Fruit fly (Drosophila melanogaster) whole organism, prepupa: ENCODE measurements around the gene jim.
A peak's percentile ranks its signal among the peaks of the same experiment; 100 is the strongest.

Source experiments
- Blimp-1 ChIP-seq: fragments of 200-800 bp; sonication (Bioruptor generic); optimal IDR thresholded peaks from 3 replicates; lab custom pipeline; 2017; ENCODE audit warnings: missing biosample characterization, missing genetic modification characterization, mild to moderate bottlenecking, moderate library complexity, missing genetic modification reagents
- CG10631 ChIP-seq: fragments of 200-800 bp; sonication (Bioruptor generic); optimal IDR thresholded peaks from 2 replicates; lab custom pipeline; 2016; ENCODE audit warnings: missing biosample characterization, missing genetic modification characterization
- CG10669 ChIP-seq: fragments of 200-800 bp; sonication (Bioruptor generic); optimal IDR thresholded peaks from 3 replicates; lab custom pipeline; 2018; ENCODE audit warnings: missing biosample characterization, mild to moderate bottlenecking, missing genetic modification characterization, moderate library complexity
- CG11294 ChIP-seq: fragments of 200-800 bp; sonication (Bioruptor generic); IDR thresholded peaks from 2 replicates; pipeline ENCODE4 v1.3.6; 2022; ENCODE audit warnings: missing biosample characterization, missing genetic modification characterization
- CG11902 ChIP-seq: fragments of 200-800 bp; sonication (Bioruptor generic); optimal IDR thresholded peaks from 3 replicates; lab custom pipeline; 2016; ENCODE audit warnings: missing biosample characterization, missing genetic modification characterization
- CG15336 ChIP-seq: fragments of 200-800 bp; sonication (Bioruptor generic); IDR thresholded peaks from 2 replicates; pipeline ENCODE4 v1.3.6; 2022; ENCODE audit warnings: missing biosample characterization, missing genetic modification characterization
- CG1621 ChIP-seq: fragments of 200-800 bp; sonication (Bioruptor generic); optimal IDR thresholded peaks from 3 replicates; lab custom pipeline; 2018; ENCODE audit warnings: missing biosample characterization, mild to moderate bottlenecking, missing genetic modification characterization
- CG16779 ChIP-seq: fragments of 200-800 bp; sonication (Bioruptor generic); optimal IDR thresholded peaks from 3 replicates; lab custom pipeline; 2017; ENCODE audit warnings: missing biosample characterization, mild to moderate bottlenecking, missing genetic modification characterization
- CG31627 ChIP-seq: fragments of 200-800 bp; sonication (Bioruptor generic); optimal IDR thresholded peaks from 3 replicates; lab custom pipeline; 2016; ENCODE audit warnings: missing biosample characterization, missing genetic modification characterization
- CG32006 ChIP-seq: fragments of 200-800 bp; sonication (Bioruptor generic); optimal IDR thresholded peaks from 3 replicates; lab custom pipeline; 2017; ENCODE audit warnings: missing biosample characterization, mild to moderate bottlenecking, missing genetic modification characterization
- CG34406 ChIP-seq: fragments of 200-800 bp; sonication (Bioruptor generic); optimal IDR thresholded peaks from 3 replicates; lab custom pipeline; 2016; ENCODE audit warnings: missing biosample characterization, missing genetic modification characterization
- CG4318 ChIP-seq: fragments of 200-800 bp; sonication (Bioruptor generic); optimal IDR thresholded peaks from 3 replicates; lab custom pipeline; 2017; ENCODE audit warnings: missing biosample characterization, mild to moderate bottlenecking, missing genetic modification characterization
- CG6163 ChIP-seq: fragments of 200-800 bp; sonication (Bioruptor generic); IDR thresholded peaks from 3 replicates; pipeline ENCODE4 v1.3.6; 2022; ENCODE audit warnings: missing biosample characterization, missing genetic modification characterization
- CG6792 ChIP-seq: fragments of 200-800 bp; sonication (Bioruptor generic); optimal IDR thresholded peaks from 3 replicates; lab custom pipeline; 2016; ENCODE audit warnings: missing biosample characterization, missing genetic modification characterization
- CG6854 ChIP-seq: fragments of 200-800 bp; sonication (Bioruptor generic); optimal IDR thresholded peaks from 2 replicates; lab custom pipeline; 2017; ENCODE audit warnings: missing biosample characterization, mild to moderate bottlenecking, missing genetic modification characterization
- CG7368 ChIP-seq: fragments of 200-800 bp; sonication (Bioruptor generic); optimal IDR thresholded peaks from 3 replicates; lab custom pipeline; 2016; ENCODE audit warnings: missing biosample characterization, missing genetic modification characterization
- CG8119 ChIP-seq: fragments of 200-800 bp; sonication (Bioruptor generic); IDR thresholded peaks from 3 replicates; pipeline ENCODE4 v1.3.6; 2022; ENCODE audit warnings: missing biosample characterization, missing genetic modification characterization
- CG8632 ChIP-seq: fragments of 200-800 bp; sonication (Bioruptor generic); optimal IDR thresholded peaks from 3 replicates; lab custom pipeline; 2016; ENCODE audit warnings: missing biosample characterization, missing genetic modification characterization
- CG9139 ChIP-seq: fragments of 200-800 bp; sonication (Bioruptor generic); optimal IDR thresholded peaks from 3 replicates; lab custom pipeline; 2017; ENCODE audit warnings: missing biosample characterization, mild to moderate bottlenecking, missing genetic modification characterization
- Eip75B ChIP-seq: fragments of 200-800 bp; sonication (Bioruptor generic); optimal IDR thresholded peaks from 3 replicates; lab custom pipeline; 2016; ENCODE audit warnings: missing biosample characterization, missing genetic modification characterization
- Ets21C ChIP-seq: fragments of 200-800 bp; sonication (Bioruptor generic); optimal IDR thresholded peaks from 3 replicates; lab custom pipeline; 2016; ENCODE audit warnings: missing biosample characterization, missing genetic modification characterization
- Gug ChIP-seq: fragments of 200-800 bp; sonication (Bioruptor generic); IDR thresholded peaks from 2 replicates; pipeline ENCODE4 v1.3.6; 2022; ENCODE audit warnings: missing biosample characterization, missing genetic modification characterization
- Hr38 ChIP-seq: sonication (Bioruptor generic); optimal IDR thresholded peaks from 2 replicates; lab custom pipeline; 2016; ENCODE audit warnings: missing biosample characterization, missing genetic modification characterization
- Hr39 ChIP-seq: fragments of 200-800 bp; sonication (Bioruptor generic); optimal IDR thresholded peaks from 2 replicates; lab custom pipeline; 2016; ENCODE audit warnings: missing biosample characterization, missing genetic modification characterization
- Hr4 ChIP-seq: fragments of 200-800 bp; sonication (Bioruptor generic); optimal IDR thresholded peaks from 3 replicates; lab custom pipeline; 2016; ENCODE audit warnings: missing biosample characterization, missing genetic modification characterization
- Met ChIP-seq: fragments of 200-800 bp; sonication (Bioruptor generic); optimal IDR thresholded peaks from 3 replicates; lab custom pipeline; 2016; ENCODE audit warnings: missing biosample characterization, missing genetic modification characterization
- OdsH ChIP-seq: fragments of 200-800 bp; sonication (Bioruptor generic); optimal IDR thresholded peaks from 3 replicates; lab custom pipeline; 2016; ENCODE audit warnings: missing biosample characterization, missing genetic modification characterization
- Smox ChIP-seq: fragments of 200-800 bp; sonication (Bioruptor generic); optimal IDR thresholded peaks from 3 replicates; lab custom pipeline; 2016; ENCODE audit warnings: missing biosample characterization, missing genetic modification characterization
- Sox102F ChIP-seq: fragments of 200-800 bp; sonication (Bioruptor generic); optimal IDR thresholded peaks from 2 replicates; lab custom pipeline; 2016; ENCODE audit warnings: missing biosample characterization, mild to moderate bottlenecking, missing genetic modification characterization
- Sox14 ChIP-seq: fragments of 200-800 bp; sonication (Bioruptor generic); optimal IDR thresholded peaks from 3 replicates; lab custom pipeline; 2016; ENCODE audit warnings: missing biosample characterization, missing genetic modification characterization
- Sox15 ChIP-seq: fragments of 200-800 bp; sonication (Bioruptor generic); optimal IDR thresholded peaks from 3 replicates; lab custom pipeline; 2016; ENCODE audit warnings: missing biosample characterization, missing genetic modification characterization
- acj6 ChIP-seq: fragments of 200-800 bp; sonication (Bioruptor generic); optimal IDR thresholded peaks from 3 replicates; lab custom pipeline; 2016; ENCODE audit warnings: missing biosample characterization, missing genetic modification characterization
- esn ChIP-seq: fragments of 200-800 bp; sonication (Bioruptor generic); optimal IDR thresholded peaks from 2 replicates; lab custom pipeline; 2016; ENCODE audit warnings: missing biosample characterization, mild to moderate bottlenecking, missing genetic modification characterization, moderate library complexity
- fd59A ChIP-seq: fragments of 200-800 bp; sonication (Bioruptor generic); optimal IDR thresholded peaks from 2 replicates; lab custom pipeline; 2017; ENCODE audit warnings: missing biosample characterization, mild to moderate bottlenecking, missing genetic modification characterization, missing genetic modification reagents
- fd85E ChIP-seq: fragments of 200-800 bp; sonication (Bioruptor generic); optimal IDR thresholded peaks from 3 replicates; lab custom pipeline; 2016; ENCODE audit warnings: missing biosample characterization, missing genetic modification characterization
- lz ChIP-seq: fragments of 200-800 bp; sonication (Bioruptor generic); optimal IDR thresholded peaks from 3 replicates; lab custom pipeline; 2016; ENCODE audit warnings: missing biosample characterization, missing genetic modification characterization
- net ChIP-seq: fragments of 200-800 bp; sonication (Bioruptor generic); optimal IDR thresholded peaks from 3 replicates; lab custom pipeline; 2016; ENCODE audit warnings: missing biosample characterization, missing genetic modification characterization
- pdm3 ChIP-seq: fragments of 200-800 bp; sonication (Bioruptor generic); optimal IDR thresholded peaks from 3 replicates; lab custom pipeline; 2016; ENCODE audit warnings: missing biosample characterization, missing genetic modification characterization
- salr ChIP-seq, 2 experiments: fragments of 200-800 bp; sonication (Bioruptor generic); optimal IDR thresholded peaks; 3 replicates each; lab custom pipeline; 2016 to 2018; ENCODE audit warnings: missing biosample characterization in 2 of 2, missing genetic modification characterization in 2 of 2, mild to moderate bottlenecking in 1 of 2
- spab ChIP-seq: fragments of 200-800 bp; sonication (Bioruptor generic); optimal IDR thresholded peaks from 2 replicates; lab custom pipeline; 2017; ENCODE audit warnings: missing biosample characterization, mild to moderate bottlenecking, missing genetic modification characterization, missing genetic modification reagents
- ss ChIP-seq, 2 experiments: fragments of 200-800 bp; sonication (Bioruptor generic); optimal IDR thresholded peaks; 2 replicates in 1 of 2; 3 replicates in 1 of 2; lab custom pipeline; 2017 to 2018; ENCODE audit warnings: mild to moderate bottlenecking in 2 of 2, missing biosample characterization in 2 of 2, missing genetic modification characterization in 2 of 2, moderate library complexity in 1 of 2
- svp ChIP-seq: fragments of 200-800 bp; sonication (Bioruptor generic); peaks from one replicate; lab custom pipeline; 2016; ENCODE audit warnings: missing biosample characterization, missing genetic modification characterization
- vri ChIP-seq: fragments of 200-800 bp; sonication (Bioruptor generic); optimal IDR thresholded peaks from 3 replicates; lab custom pipeline; 2016; ENCODE audit warnings: missing biosample characterization, mild to moderate bottlenecking, missing genetic modification characterization

The jim gene

DNA sequence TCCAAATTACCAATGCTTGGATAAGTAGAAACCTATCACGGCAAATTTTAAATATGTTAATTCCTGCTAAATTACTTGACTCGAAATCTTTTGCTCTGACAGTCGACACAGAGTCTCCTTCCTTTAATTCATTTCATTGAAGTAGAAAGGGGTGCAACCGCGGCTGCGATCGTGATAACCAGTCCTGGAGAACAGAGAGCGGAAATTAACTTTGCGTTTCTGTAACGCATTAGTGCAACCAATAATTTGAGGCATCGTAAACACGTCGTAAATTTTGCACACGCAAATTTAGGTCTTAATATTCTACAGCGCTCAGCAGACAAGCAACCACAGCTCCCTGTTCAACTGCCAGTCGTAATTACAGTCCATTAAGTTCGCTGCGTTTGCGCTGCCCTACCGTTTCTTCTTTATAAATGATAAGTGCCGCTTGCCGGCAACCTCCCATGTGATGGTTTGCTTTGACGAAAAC lies 21.0 kb upstream of the jim start, which contains the start of gene CG32459:
TSS of gene CG32459 (minus strand) at position 51 of the 469 bp plus-strand sequence.
- TF ChIP-seq CG1621 (tag; lab: Kevin White, UChicago) (no peak), ss (GFP tag; optimal IDR thresholded peaks at IDR 0.05; lab: Kevin White, UChicago) (peak in 1 of 2 experiments; percentile 90), Sox14 (GFP tag; lab: Kevin White, UChicago) (no peak)
- TF ChIP-seq, all 60 proteins: peak for 1

DNA sequence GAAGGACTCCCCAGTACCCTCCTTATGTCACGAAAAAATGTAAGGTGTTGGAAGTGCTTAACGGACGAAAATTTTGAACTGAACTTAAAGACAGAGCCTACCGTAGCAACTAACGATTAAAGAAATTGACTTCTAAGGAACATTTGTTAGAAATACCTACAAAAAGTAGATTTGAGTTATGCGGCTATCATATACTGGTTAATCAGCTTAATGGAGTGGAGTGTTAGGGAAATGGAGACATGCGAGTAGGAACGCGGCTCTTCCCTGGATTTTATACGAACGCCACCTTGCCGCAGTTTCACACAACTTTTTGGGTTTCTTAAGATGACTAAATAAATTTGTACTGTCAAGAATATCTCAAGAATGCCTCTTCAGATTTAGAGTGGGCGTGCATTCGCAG lies 18.4 kb upstream of the jim start, which contains the start of gene CG32462:
TSS of gene CG32462 (minus strand) at position 101 of the 400 bp plus-strand sequence.
- TF ChIP-seq vri (GFP tag; lab: Kevin White, UChicago): no peak
- TF ChIP-seq salr (GFP tag; optimal IDR thresholded peaks at IDR 0.05; lab: Kevin White, UChicago): no peak

DNA sequence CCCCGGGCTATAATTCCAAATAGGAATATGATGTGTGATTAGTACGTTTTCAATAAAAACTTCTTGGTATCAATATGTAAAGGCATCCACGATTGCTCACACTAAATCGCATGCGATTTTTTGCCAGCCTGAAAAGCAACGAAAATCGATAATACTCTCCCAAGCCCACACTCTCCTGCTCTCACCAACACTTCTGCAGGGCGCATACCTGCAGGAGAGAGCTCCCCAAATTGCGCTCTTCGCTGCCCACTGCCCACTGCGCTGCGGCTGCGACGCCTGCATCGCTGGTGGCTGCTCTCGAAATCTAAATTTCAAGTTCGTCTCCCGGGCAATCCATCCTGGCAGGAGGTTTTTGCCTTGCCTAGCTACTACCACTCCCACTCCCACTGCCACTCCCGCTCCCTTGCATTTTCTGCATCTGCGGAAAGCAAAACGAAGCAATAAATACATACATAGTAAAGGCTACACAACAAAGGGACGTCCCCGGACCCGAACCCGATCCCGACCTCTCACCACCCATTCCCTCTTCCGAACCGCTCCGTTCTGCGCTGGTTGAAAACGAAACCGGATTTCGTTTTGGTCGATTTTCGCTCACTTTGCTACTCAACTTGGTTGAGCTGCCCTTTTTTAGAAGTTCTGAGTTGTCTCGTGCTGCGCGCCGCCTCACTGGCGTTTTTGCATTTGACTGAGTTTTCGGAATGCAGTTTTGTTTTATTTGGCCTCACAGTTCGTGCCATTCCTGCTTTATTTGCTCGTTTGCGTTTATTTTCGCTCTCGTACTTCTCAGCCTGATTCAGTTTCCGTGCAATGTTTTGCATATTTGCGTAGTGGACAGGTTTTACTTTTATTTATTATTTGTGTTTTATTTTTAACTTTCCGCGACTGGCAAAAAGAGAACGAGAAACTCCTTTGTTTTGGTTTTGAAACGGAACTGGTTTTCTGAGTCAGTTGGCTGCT lies 16.5 kb upstream of the jim start:
- TF ChIP-seq CG1621 (tag; lab: Kevin White, UChicago) (peak; percentile 85), CG8119 (GFP tag; lab: Robert Waterston, UW) (peak; percentile 81), fd85E (GFP tag; lab: Kevin White, UChicago) (peak; percentile 41), CG6163 (peak; percentile 79; the same call in 2 of the 3 replicates), Sox102F (GFP tag; lab: Kevin White, UChicago) (peak; percentile 72), pdm3 (GFP tag; lab: Kevin White, UChicago) (peak; percentile 58), Hr38 (no peak), svp (GFP tag; lab: Kevin White, UChicago) (peak; percentile 78), CG16779 (peak; percentile 84), spab (GFP tag; lab: Kevin White, UChicago) (peak; percentile 92), Gug (GFP tag; lab: Robert Waterston, UW) (0 out of 2 replicates have a peak, but pooled peaks have one; percentile 8), Sox15 (GFP tag; lab: Kevin White, UChicago) (no peak), CG10631 (GFP tag; lab: Kevin White, UChicago) (peak; percentile 37), ss (GFP tag; optimal IDR thresholded peaks at IDR 0.05; lab: Kevin White, UChicago) (peak; percentile 96 to 99), fd59A (GFP tag; lab: Kevin White, UChicago) (peak; percentile 61), CG10669 (GFP tag; lab: Kevin White, UChicago) (peak; percentile 85), net (GFP tag; lab: Kevin White, UChicago) (peak; percentile 70), Met (GFP tag; lab: Kevin White, UChicago) (peak; percentile 34), Hr39 (GFP tag; lab: Kevin White, UChicago) (no peak), Sox14 (GFP tag; lab: Kevin White, UChicago) (peak; percentile 83), Hr4 (GFP tag; lab: Kevin White, UChicago) (no peak), salr (GFP tag; optimal IDR thresholded peaks at IDR 0.05; lab: Kevin White, UChicago) (peak; percentile 50 to 54), Smox (GFP tag; lab: Kevin White, UChicago) (no peak), CG11902 (GFP tag; lab: Kevin White, UChicago) (no peak), CG34406 (GFP tag; lab: Kevin White, UChicago) (peak; percentile 61), CG32006 (GFP tag; lab: Kevin White, UChicago) (peak; percentile 21), CG8632 (peak; percentile 58), CG7368 (GFP tag; lab: Kevin White, UChicago) (peak; percentile 52), CG11294 (GFP tag; lab: Robert Waterston, UW) (no peak), CG9139 (GFP tag; lab: Kevin White, UChicago) (peak; percentile 96), CG6792 (peak; percentile 18), OdsH (GFP tag; lab: Kevin White, UChicago) (peak; percentile 10), esn (GFP tag; lab: Kevin White, UChicago) (peak; percentile 33), vri (GFP tag; lab: Kevin White, UChicago) (peak; percentile 63), CG15336 (peak; percentile 38; the same call in 1 of the 2 replicates), CG6854 (GFP tag; lab: Kevin White, UChicago) (peak; percentile 90), CG31627 (GFP tag; lab: Kevin White, UChicago) (no peak), lz (GFP tag; lab: Kevin White, UChicago) (peak; percentile 11), Blimp-1 (GFP tag; lab: Kevin White, UChicago) (peak; percentile 97), Ets21C (GFP tag; lab: Kevin White, UChicago) (no peak), Eip75B (peak; percentile 78), acj6 (GFP tag; lab: Kevin White, UChicago) (peak; percentile 6), CG4318 (GFP tag; lab: Kevin White, UChicago) (no peak)
